Fruit fly (Drosophila melanogaster) whole organism, embryonic: ENCODE results near the gene CG14507.

Experiments used
- Antp ChIP-seq: fragments of 200-800 bp; sonication (Bioruptor generic); optimal IDR thresholded peaks from 3 replicates; lab custom pipeline; 2016; ENCODE audit warnings: missing biosample characterization, missing genetic modification characterization
- BtbVII ChIP-seq: fragments of 200-800 bp; sonication (Bioruptor generic); optimal IDR thresholded peaks from 3 replicates; lab custom pipeline; 2017; ENCODE audit warnings: missing biosample characterization, mild to moderate bottlenecking, missing genetic modification characterization
- CG10267 ChIP-seq: fragments of 200-800 bp; sonication (Bioruptor generic); optimal IDR thresholded peaks from 2 replicates; lab custom pipeline; 2018; ENCODE audit warnings: missing biosample characterization, mild to moderate bottlenecking, missing genetic modification characterization, moderate library complexity
- CG12769 ChIP-seq: fragments of 200-800 bp; sonication (Bioruptor generic); optimal IDR thresholded peaks from 2 replicates; lab custom pipeline; 2019; ENCODE audit warnings: missing biosample characterization, mild to moderate bottlenecking, missing genetic modification characterization, moderate library complexity
- CG14441 ChIP-seq: fragments of 200-800 bp; sonication (Bioruptor generic); IDR thresholded peaks from 2 replicates; pipeline ENCODE4 v1.3.6; 2022; ENCODE audit warnings: missing biosample characterization, missing genetic modification characterization
- CG15514 ChIP-seq: fragments of 200-800 bp; sonication (Bioruptor generic); optimal IDR thresholded peaks from 3 replicates; lab custom pipeline; 2017; ENCODE audit warnings: missing biosample characterization, missing genetic modification characterization, mild to moderate bottlenecking, moderate library complexity, missing genetic modification reagents
- CG1602 ChIP-seq: fragments of 200-800 bp; sonication (Bioruptor generic); optimal IDR thresholded peaks from 3 replicates; lab custom pipeline; 2016; ENCODE audit warnings: missing biosample characterization, missing genetic modification characterization
- CG2199 ChIP-seq: fragments of 200-800 bp; sonication (Bioruptor generic); IDR thresholded peaks from 3 replicates; pipeline ENCODE4 v1.3.6; 2022; ENCODE audit warnings: missing biosample characterization, missing genetic modification characterization
- CG2712 ChIP-seq: fragments of 200-800 bp; optimal IDR thresholded peaks from 3 replicates; lab custom pipeline; 2019; ENCODE audit warnings: missing biosample characterization, mild to moderate bottlenecking, missing genetic modification characterization, moderate library complexity
- CG2875 ChIP-seq: fragments of 200-800 bp; sonication (Bioruptor generic); optimal IDR thresholded peaks from 2 replicates; lab custom pipeline; 2017; ENCODE audit warnings: missing biosample characterization, mild to moderate bottlenecking, missing genetic modification characterization, missing genetic modification reagents
- CG2889 ChIP-seq: fragments of 200-800 bp; sonication (Bioruptor generic); IDR thresholded peaks from 3 replicates; pipeline ENCODE4 v1.3.6; 2022; ENCODE audit warnings: missing biosample characterization, missing genetic modification characterization
- CG3065 ChIP-seq: fragments of 200-800 bp; sonication (Bioruptor generic); optimal IDR thresholded peaks from 2 replicates; lab custom pipeline; 2016; ENCODE audit warnings: missing biosample characterization, missing genetic modification characterization
- CG31388 ChIP-seq: fragments of 200-800 bp; sonication (Bioruptor generic); optimal IDR thresholded peaks from 2 replicates; lab custom pipeline; 2016; ENCODE audit warnings: missing biosample characterization, missing genetic modification characterization
- CG3163 ChIP-seq: fragments of 200-800 bp; sonication (Bioruptor generic); optimal IDR thresholded peaks from 3 replicates; lab custom pipeline; 2016; ENCODE audit warnings: missing biosample characterization, missing genetic modification characterization
- CG33213 ChIP-seq: fragments of 200-800 bp; sonication (Bioruptor generic); optimal IDR thresholded peaks from 3 replicates; lab custom pipeline; 2016; ENCODE audit warnings: missing biosample characterization, missing genetic modification characterization
- CG4282 ChIP-seq: fragments of 200-800 bp; sonication (Bioruptor generic); optimal IDR thresholded peaks from 2 replicates; lab custom pipeline; 2016; ENCODE audit warnings: missing biosample characterization, missing genetic modification characterization
- CG4360 ChIP-seq: fragments of 200-800 bp; sonication (Bioruptor generic); IDR thresholded peaks from 2 replicates; pipeline ENCODE4 v1.3.6; 2022; ENCODE audit warnings: missing biosample characterization, missing genetic modification characterization
- CG4730 ChIP-seq: fragments of 200-800 bp; sonication (Bioruptor generic); IDR thresholded peaks from 2 replicates; pipeline ENCODE4 v1.3.6; 2022; ENCODE audit warnings: missing biosample characterization, missing genetic modification characterization
- CG6854 ChIP-seq: fragments of 200-800 bp; sonication (Bioruptor generic); optimal IDR thresholded peaks from 3 replicates; lab custom pipeline; 2017; ENCODE audit warnings: missing biosample characterization, mild to moderate bottlenecking, missing genetic modification characterization
- CG7745 ChIP-seq: fragments of 200-800 bp; sonication (Bioruptor generic); optimal IDR thresholded peaks from 2 replicates; lab custom pipeline; 2018; ENCODE audit warnings: missing biosample characterization, mild to moderate bottlenecking, missing genetic modification characterization, moderate library complexity
- CG8478 ChIP-seq: fragments of >200 bp; optimal IDR thresholded peaks from 2 replicates; lab custom pipeline; 2018
- Dip2 ChIP-seq: fragments of 200-800 bp; sonication (Bioruptor generic); IDR thresholded peaks from 2 replicates; pipeline ENCODE4 v1.3.6; 2022; ENCODE audit warnings: missing biosample characterization, missing genetic modification characterization
- Elba2 ChIP-seq: fragments of 200-800 bp; sonication (Bioruptor generic); optimal IDR thresholded peaks from 3 replicates; lab custom pipeline; 2016; ENCODE audit warnings: missing biosample characterization, missing genetic modification characterization
- HLH54F ChIP-seq: fragments of 200-800 bp; sonication (Bioruptor generic); optimal IDR thresholded peaks from 3 replicates; lab custom pipeline; 2016; ENCODE audit warnings: missing biosample characterization, missing genetic modification characterization
- Hr3 ChIP-seq: fragments of 200-800 bp; sonication (Bioruptor generic); optimal IDR thresholded peaks from 3 replicates; lab custom pipeline; 2016; ENCODE audit warnings: missing biosample characterization, missing genetic modification characterization
- Meics ChIP-seq: fragments of 200-800 bp; sonication (Bioruptor generic); optimal IDR thresholded peaks from 2 replicates; lab custom pipeline; 2017; ENCODE audit warnings: missing biosample characterization, mild to moderate bottlenecking, missing genetic modification characterization
- Ravus ChIP-seq: fragments of 200-800 bp; sonication (Bioruptor generic); IDR thresholded peaks from 2 replicates; pipeline ENCODE4 v1.3.6; 2022; ENCODE audit warnings: missing biosample characterization, missing genetic modification characterization
- Trl ChIP-seq, 3 experiments: fragments of >200 bp in 2 of 3; fragments of 200-800 bp in 1 of 3; sonication (Bioruptor generic) in 1 of 3; optimal IDR thresholded peaks; 2 replicates in 1 of 3; 3 replicates in 2 of 3; lab custom pipeline; 2016 to 2017; ENCODE audit warnings: missing biosample characterization in 1 of 3, missing genetic modification characterization in 1 of 3
- Vsx1 ChIP-seq: fragments of 200-800 bp; sonication (Bioruptor generic); optimal IDR thresholded peaks from 2 replicates; lab custom pipeline; 2017; ENCODE audit warnings: missing biosample characterization, mild to moderate bottlenecking, missing genetic modification characterization, missing genetic modification reagents
- ab ChIP-seq: fragments of 200-800 bp; sonication (Bioruptor generic); optimal IDR thresholded peaks from 2 replicates; lab custom pipeline; 2016; ENCODE audit warnings: missing biosample characterization, missing genetic modification characterization
- amos ChIP-seq: fragments of 200-800 bp; sonication (Bioruptor generic); IDR thresholded peaks from 2 replicates; pipeline ENCODE4 v1.3.6; 2022; ENCODE audit warnings: missing biosample characterization, missing genetic modification characterization; ENCODE audit not compliant: partially characterized antibody
- ash1 ChIP-seq: fragments of 200-800 bp; sonication (Bioruptor generic); optimal IDR thresholded peaks from 2 replicates; lab custom pipeline; 2018; ENCODE audit warnings: missing biosample characterization, mild to moderate bottlenecking, missing genetic modification characterization
- btn ChIP-seq: fragments of 200-800 bp; sonication (Bioruptor generic); optimal IDR thresholded peaks from 2 replicates; lab custom pipeline; 2016; ENCODE audit warnings: missing biosample characterization, missing genetic modification characterization
- cg ChIP-seq: fragments of 200-800 bp; sonication (Bioruptor generic); optimal IDR thresholded peaks from 3 replicates; lab custom pipeline; 2019; ENCODE audit warnings: missing biosample characterization, mild to moderate bottlenecking, missing genetic modification characterization, moderate library complexity
- chinmo ChIP-seq: fragments of 200-800 bp; sonication (Bioruptor generic); IDR thresholded peaks from 4 replicates; pipeline ENCODE4 v1.3.6; 2022; ENCODE audit warnings: missing biosample characterization, missing genetic modification characterization; ENCODE audit not compliant: partially characterized antibody
- dati ChIP-seq: fragments of 200-800 bp; sonication (Bioruptor generic); IDR thresholded peaks from 2 replicates; pipeline ENCODE4 v1.3.6; 2022; ENCODE audit warnings: missing biosample characterization, missing genetic modification characterization
- dimm ChIP-seq: fragments of 200-800 bp; sonication (Bioruptor generic); IDR thresholded peaks from 2 replicates; pipeline ENCODE4 v1.3.6; 2022; ENCODE audit warnings: missing biosample characterization, missing genetic modification characterization
- eyg ChIP-seq: fragments of 200-800 bp; sonication (Bioruptor generic); optimal IDR thresholded peaks from 3 replicates; lab custom pipeline; 2016; ENCODE audit warnings: missing biosample characterization, missing genetic modification characterization
- oc ChIP-seq: fragments of 200-800 bp; sonication (Bioruptor generic); optimal IDR thresholded peaks from 2 replicates; lab custom pipeline; 2018; ENCODE audit warnings: missing biosample characterization, mild to moderate bottlenecking, missing genetic modification characterization, moderate library complexity
- pita ChIP-seq: fragments of 200-800 bp; sonication (Bioruptor generic); optimal IDR thresholded peaks from 2 replicates; lab custom pipeline; 2017; ENCODE audit warnings: missing biosample characterization, mild to moderate bottlenecking, missing genetic modification characterization
- rib ChIP-seq: fragments of 200-800 bp; sonication (Bioruptor generic); IDR thresholded peaks from 2 replicates; pipeline ENCODE4 v1.3.6; 2022; ENCODE audit warnings: missing biosample characterization, missing genetic modification characterization
- ro ChIP-seq: fragments of 200-800 bp; sonication (Bioruptor generic); IDR thresholded peaks from 2 replicates; pipeline ENCODE4 v1.3.6; 2022; ENCODE audit warnings: missing biosample characterization, missing genetic modification characterization
- sens ChIP-seq: fragments of 200-800 bp; sonication (Bioruptor generic); peaks from one replicate; lab custom pipeline; 2016; ENCODE audit warnings: missing biosample characterization, missing genetic modification characterization
- sqz ChIP-seq: fragments of 200-800 bp; sonication (Bioruptor generic); optimal IDR thresholded peaks from 3 replicates; lab custom pipeline; 2018; ENCODE audit warnings: missing biosample characterization, mild to moderate bottlenecking, missing genetic modification characterization
- stwl ChIP-seq: fragments of 200-800 bp; sonication (Bioruptor generic); optimal IDR thresholded peaks from 3 replicates; lab custom pipeline; 2018; ENCODE audit warnings: missing biosample characterization, mild to moderate bottlenecking, missing genetic modification characterization, moderate library complexity
- sug ChIP-seq: fragments of 200-800 bp; optimal IDR thresholded peaks from 2 replicates; lab custom pipeline; 2019; ENCODE audit warnings: missing biosample characterization, mild to moderate bottlenecking, missing genetic modification characterization, moderate library complexity
- trem ChIP-seq: fragments of 200-800 bp; optimal IDR thresholded peaks from 3 replicates; lab custom pipeline; 2019; ENCODE audit warnings: missing biosample characterization, mild to moderate bottlenecking, missing genetic modification characterization, moderate library complexity
- z ChIP-seq: fragments of 200-800 bp; sonication (Bioruptor generic); IDR thresholded peaks from 3 replicates; pipeline ENCODE4 v1.3.6; 2022; ENCODE audit warnings: missing biosample characterization, missing genetic modification characterization

The CG14507 gene

dm6 chr3R:29206198-29207011, 21.1 kb downstream of the CG14507 start:
- no peak for TF ChIP-seq pita (GFP tag; lab: Kevin White, UChicago)
- peak; percentile 16 for TF ChIP-seq CG8478 (lab: Kevin White, UChicago)
- TF ChIP-seq Trl (optimal IDR thresholded peaks at IDR 0.05; lab: Kevin White, UChicago), result peak; percentile 41 to 77
- no peak for TF ChIP-seq Trl (GFP tag; optimal IDR thresholded peaks at IDR 0.05; lab: Kevin White, UChicago)
- TF ChIP-seq CG2199 (GFP tag; lab: Robert Waterston, UW), result 0 out of 3 replicates have a peak, but pooled peaks have one; percentile 38
- TF ChIP-seq sug, result no peak
- peak; percentile 80 for TF ChIP-seq CG3163 (GFP tag; lab: Kevin White, UChicago)
- peak; percentile 78 for TF ChIP-seq stwl (tag; lab: Kevin White, UChicago)
- peak; percentile 84 for TF ChIP-seq cg (GFP tag; lab: Kevin White, UChicago)
- TF ChIP-seq dimm (GFP tag; lab: Robert Waterston, UW), result no peak
- TF ChIP-seq CG2875 (GFP tag; lab: Kevin White, UChicago), result no peak
- peak; percentile 22; the same call in 1 of the 2 replicates for TF ChIP-seq rib
- TF ChIP-seq CG3065, result no peak
- TF ChIP-seq CG12769 (tag; lab: Kevin White, UChicago), result peak; percentile 13
- TF ChIP-seq CG10267, result peak; percentile 17
- peak; percentile 60 for TF ChIP-seq CG4360 (GFP tag; lab: Robert Waterston, UW)
- no peak for TF ChIP-seq sqz (GFP tag; lab: Kevin White, UChicago)
- TF ChIP-seq chinmo (GFP tag; lab: Robert Waterston, UW), result peak; percentile 81; the same call in 3 of the 4 replicates
- TF ChIP-seq Vsx1, result no peak
- TF ChIP-seq Antp (GFP tag; lab: Kevin White, UChicago), result no peak
- TF ChIP-seq CG14441, result no peak
- TF ChIP-seq amos (GFP tag; lab: Robert Waterston, UW), result no peak
- peak; percentile 77 for TF ChIP-seq sens (GFP tag; lab: Kevin White, UChicago)
- TF ChIP-seq CG4730 (GFP tag; lab: Robert Waterston, UW), result no peak
- TF ChIP-seq, all 482 proteins: peak for 12

dm6 chr3R:29204612-29205480, 22.7 kb downstream of the CG14507 start:
- peak; percentile 56 for TF ChIP-seq Hr3
- TF ChIP-seq trem (tag; lab: Kevin White, UChicago), result peak; percentile 74
- no peak for TF ChIP-seq ab (GFP tag; lab: Kevin White, UChicago)
- TF ChIP-seq Meics (GFP tag; lab: Kevin White, UChicago), result peak; percentile 42
- peak; percentile 11 for TF ChIP-seq BtbVII (GFP tag; lab: Kevin White, UChicago)
- peak; percentile 31 for TF ChIP-seq CG15514 (GFP tag; lab: Kevin White, UChicago)
- TF ChIP-seq Dip2, result no peak
- TF ChIP-seq HLH54F (GFP tag; lab: Kevin White, UChicago), result peak; percentile 25
- TF ChIP-seq CG2889 (GFP tag; lab: Robert Waterston, UW), result no peak
- TF ChIP-seq CG7745, result no peak
- TF ChIP-seq ro (GFP tag; lab: Robert Waterston, UW), result peak; percentile 59
- TF ChIP-seq CG1602, result peak; percentile 78
- peak; percentile 69 for TF ChIP-seq btn
- TF ChIP-seq CG6854 (GFP tag; lab: Kevin White, UChicago), result peak; percentile 28
- no peak for TF ChIP-seq z (GFP tag; lab: Robert Waterston, UW)
- TF ChIP-seq CG33213 (GFP tag; lab: Kevin White, UChicago), result peak; percentile 48
- no peak for TF ChIP-seq ash1 (GFP tag; lab: Kevin White, UChicago)
- peak; percentile 86 for TF ChIP-seq oc
- no peak for TF ChIP-seq Elba2 (GFP tag; lab: Kevin White, UChicago)
- TF ChIP-seq Ravus, result no peak
- peak; percentile 30 for TF ChIP-seq CG31388 (GFP tag; lab: Kevin White, UChicago)
- TF ChIP-seq CG4282 (GFP tag; lab: Kevin White, UChicago), result no peak
- peak; percentile 43; the same call in 1 of the 2 replicates for TF ChIP-seq dati (GFP tag; lab: Robert Waterston, UW)
- TF ChIP-seq eyg (GFP tag; lab: Kevin White, UChicago), result peak; percentile 60
- TF ChIP-seq CG2712, result peak; percentile 86
